Fruit fly (Drosophila melanogaster): ENCODE data around the gene RpL17.

Gene RpL17

dm6 chrX:6777394-6777793 is 33.4 kb upstream of the RpL17 start (continued):
- TF ChIP-seq CG8924 (tag; optimal IDR thresholded peaks at IDR 0.05), result peak; percentile 4
- TF ChIP-seq nmo (GFP tag; optimal IDR thresholded peaks at IDR 0.05), result peak; percentile 4
- TF ChIP-seq CG2120 (GFP tag; optimal IDR thresholded peaks at IDR 0.05), result no peak
- peak; percentile 12 for TF ChIP-seq CG12391 (tag; optimal IDR thresholded peaks at IDR 0.05)
- no peak for TF ChIP-seq inv (GFP tag; IDR thresholded peaks at IDR 0.05; ENCODE audit: partially characterized antibody)
- TF ChIP-seq hbn (GFP tag; IDR thresholded peaks at IDR 0.05; ENCODE audit: partially characterized antibody), result no peak
- no peak for TF ChIP-seq caup (GFP tag; optimal IDR thresholded peaks at IDR 0.05; ENCODE audit: severe bottlenecking)
- peak; percentile 48 for TF ChIP-seq CG1603 (tag; optimal IDR thresholded peaks at IDR 0.05)
- no peak for TF ChIP-seq CG17568 (GFP tag; optimal IDR thresholded peaks at IDR 0.05)
- peak; percentile 5 for TF ChIP-seq CG33557 (GFP tag; optimal IDR thresholded peaks at IDR 0.05)
- no peak for TF ChIP-seq CG3726 (GFP tag; IDR thresholded peaks at IDR 0.05)
- no peak for TF ChIP-seq HLH54F (GFP tag; optimal IDR thresholded peaks at IDR 0.05)
- peak in 1 of 2 experiments; percentile 35 for TF ChIP-seq chif (GFP tag; optimal IDR thresholded peaks at IDR 0.05)
- no peak for TF ChIP-seq CG6254 (GFP tag; optimal IDR thresholded peaks at IDR 0.05)
- peak; percentile 59 for TF ChIP-seq dmrt11E (tag; optimal IDR thresholded peaks at IDR 0.05)
- TF ChIP-seq CG15601 (tag; optimal IDR thresholded peaks at IDR 0.05), result no peak
- TF ChIP-seq corto (GFP tag; optimal IDR thresholded peaks at IDR 0.05), result peak; percentile 78
- no peak for TF ChIP-seq Bteb2 (GFP tag; optimal IDR thresholded peaks at IDR 0.05)
- TF ChIP-seq CG9727 (GFP tag; optimal IDR thresholded peaks at IDR 0.05), result peak; percentile 29
- no peak for TF ChIP-seq sc (optimal IDR thresholded peaks at IDR 0.05)
- TF ChIP-seq sc (GFP tag; optimal IDR thresholded peaks at IDR 0.05), result no peak
- no peak for TF ChIP-seq exex (tag; optimal IDR thresholded peaks at IDR 0.05)
- TF ChIP-seq Myb (GFP tag; optimal IDR thresholded peaks at IDR 0.05), result no peak
- peak; percentile 42 for TF ChIP-seq phol (tag; optimal IDR thresholded peaks at IDR 0.05)
- peak; percentile 70 for TF ChIP-seq nom (GFP tag; optimal IDR thresholded peaks at IDR 0.05)
- TF ChIP-seq dysf (GFP tag; IDR thresholded peaks at IDR 0.05), result no peak
- TF ChIP-seq CG6689 (GFP tag; IDR thresholded peaks at IDR 0.05), result 0 out of 2 replicates have a peak, but pooled peaks have one; percentile 13
- TF ChIP-seq CG18262 (tag; optimal IDR thresholded peaks at IDR 0.05), result peak; percentile 29
- TF ChIP-seq CG8765 (GFP tag; IDR thresholded peaks at IDR 0.05), result no peak
- peak; percentile 32 for TF ChIP-seq fd96Cb (tag; optimal IDR thresholded peaks at IDR 0.05)
- no peak for TF ChIP-seq Sox100B (GFP tag; optimal IDR thresholded peaks at IDR 0.05)
- TF ChIP-seq Eip74EF (GFP tag; optimal IDR thresholded peaks at IDR 0.05), result no peak
- no peak for TF ChIP-seq CG11398 (GFP tag; optimal IDR thresholded peaks at IDR 0.05)
- peak; percentile 6 for TF ChIP-seq az2 (GFP tag; optimal IDR thresholded peaks at IDR 0.05)
- TF ChIP-seq dan (GFP tag; IDR thresholded peaks at IDR 0.05), result no peak
- peak; percentile 50 for TF ChIP-seq Drgx (GFP tag; IDR thresholded peaks at IDR 0.05)
- TF ChIP-seq Hr51 (GFP tag; optimal IDR thresholded peaks at IDR 0.05), result no peak
- TF ChIP-seq CG17829 (tag; optimal IDR thresholded peaks at IDR 0.05), result peak; percentile 0
- TF ChIP-seq zen (tag; optimal IDR thresholded peaks at IDR 0.05), result peak; percentile 24
- no peak for TF ChIP-seq dpn (GFP tag; optimal IDR thresholded peaks at IDR 0.05)
- TF ChIP-seq zf30C (GFP tag; optimal IDR thresholded peaks at IDR 0.05), result peak; percentile 78
- 0 out of 2 replicates have a peak, but pooled peaks have one; percentile 3 for TF ChIP-seq crol (GFP tag; IDR thresholded peaks at IDR 0.05)
- TF ChIP-seq sens (GFP tag), result peak; percentile 89
- TF ChIP-seq Dek (tag; optimal IDR thresholded peaks at IDR 0.05), result no peak
- TF ChIP-seq Med (GFP tag), result peak; percentile 59
- no peak for TF ChIP-seq rib (GFP tag; IDR thresholded peaks at IDR 0.05)
- no peak for TF ChIP-seq Aef1 (GFP tag; IDR thresholded peaks at IDR 0.05)
- TF ChIP-seq fd102C (GFP tag; optimal IDR thresholded peaks at IDR 0.05), result no peak
- TF ChIP-seq CG7745 (tag; optimal IDR thresholded peaks at IDR 0.05), result no peak
- TF ChIP-seq trem (tag; optimal IDR thresholded peaks at IDR 0.05), result no peak

Data from whole organism, embryonic.